Worm (Caenorhabditis elegans) whole organism, mixed stage, embryonic: ENCODE measurements around the gene C35B1.5.

ENCODE experiments used
- M03D4.4 ChIP-seq: sonication (generic microtip); optimal IDR thresholded peaks from 2 replicates; lab custom pipeline; 2017; ENCODE audit warnings: mild to moderate bottlenecking, missing genetic modification characterization, missing compliant biosample characterization
- blmp-1 ChIP-seq: fragments of 150-350 bp; optimal IDR thresholded peaks from 2 replicates; lab custom pipeline; 2014; ENCODE audit warnings: missing biosample characterization, missing genetic modification characterization
- ceh-39 ChIP-seq: fragments of 150-350 bp; optimal IDR thresholded peaks from 2 replicates; lab custom pipeline; 2014; ENCODE audit warnings: missing biosample characterization, missing genetic modification characterization
- ceh-43 ChIP-seq: fragments of 200-800 bp; sonication (Bioruptor generic); optimal IDR thresholded peaks from 2 replicates; lab custom pipeline; 2018; ENCODE audit warnings: mild to moderate bottlenecking, missing genetic modification characterization, moderate library complexity, missing compliant biosample characterization
- ceh-83 ChIP-seq: fragments of 200-800 bp; sonication (Bioruptor generic); optimal IDR thresholded peaks from 2 replicates; lab custom pipeline; 2018; ENCODE audit warnings: mild to moderate bottlenecking, missing genetic modification characterization, missing compliant biosample characterization
- ces-1 ChIP-seq: fragments of 150-350 bp; optimal IDR thresholded peaks from 2 replicates; lab custom pipeline; 2014; ENCODE audit warnings: missing biosample characterization, missing genetic modification reagents, missing genetic modification characterization
- cnd-1 ChIP-seq: fragments of 200-800 bp; sonication (Bioruptor generic); optimal IDR thresholded peaks from 2 replicates; lab custom pipeline; 2018; ENCODE audit warnings: mild to moderate bottlenecking, missing genetic modification characterization, missing compliant biosample characterization
- drap-1 ChIP-seq: fragments of 200-800 bp; sonication (Bioruptor generic); optimal IDR thresholded peaks from 3 replicates; lab custom pipeline; 2018; ENCODE audit warnings: mild to moderate bottlenecking, missing genetic modification characterization, missing compliant biosample characterization
- elt-1 ChIP-seq: sonication (generic microtip); optimal IDR thresholded peaks from 2 replicates; lab custom pipeline; 2017; ENCODE audit warnings: missing genetic modification characterization, mild to moderate bottlenecking, missing compliant biosample characterization, antibody characterized with exemption, moderate library complexity, borderline replicate concordance; ENCODE audit not compliant: insufficient read depth
- flh-1 ChIP-seq: fragments of 200-800 bp; sonication (Bioruptor generic); optimal IDR thresholded peaks from 2 replicates; lab custom pipeline; 2018; ENCODE audit warnings: mild to moderate bottlenecking, missing genetic modification characterization, moderate library complexity, missing compliant biosample characterization
- ham-2 ChIP-seq: fragments of 200-800 bp; sonication (Bioruptor generic); optimal IDR thresholded peaks from 2 replicates; lab custom pipeline; 2018; ENCODE audit warnings: mild to moderate bottlenecking, missing genetic modification characterization, missing compliant biosample characterization
- hlh-1 ChIP-seq: fragments of 150-350 bp; optimal IDR thresholded peaks from 2 replicates; lab custom pipeline; 2014; ENCODE audit warnings: missing biosample characterization, missing genetic modification reagents, missing genetic modification characterization
- lin-13 ChIP-seq: fragments of 150-350 bp; optimal IDR thresholded peaks from 2 replicates; lab custom pipeline; 2014; ENCODE audit warnings: missing biosample characterization, missing genetic modification characterization
- lin-32 ChIP-seq: fragments of 200-800 bp; sonication (Bioruptor generic); optimal IDR thresholded peaks from 2 replicates; lab custom pipeline; 2018; ENCODE audit warnings: mild to moderate bottlenecking, missing genetic modification characterization, missing compliant biosample characterization
- lsy-2 ChIP-seq: fragments of 150-350 bp; optimal IDR thresholded peaks from 2 replicates; lab custom pipeline; 2014; ENCODE audit warnings: missing biosample characterization, missing genetic modification characterization
- mab-5 ChIP-seq: fragments of 150-350 bp; optimal IDR thresholded peaks from 2 replicates; lab custom pipeline; 2014; ENCODE audit warnings: missing biosample characterization, missing genetic modification characterization
- mep-1 ChIP-seq: fragments of 150-350 bp; optimal IDR thresholded peaks from 2 replicates; lab custom pipeline; 2017; ENCODE audit warnings: missing biosample characterization, missing genetic modification reagents, missing genetic modification characterization, inconsistent platforms
- mls-2 ChIP-seq: sonication (generic microtip); optimal IDR thresholded peaks from 2 replicates; lab custom pipeline; 2016; ENCODE audit warnings: mild to moderate bottlenecking, missing genetic modification characterization, moderate library complexity, missing compliant biosample characterization
- nhr-12 ChIP-seq: fragments of 150-350 bp; optimal IDR thresholded peaks from 2 replicates; lab custom pipeline; 2014; ENCODE audit warnings: missing biosample characterization, missing genetic modification characterization
- nhr-2 ChIP-seq: fragments of 150-350 bp; optimal IDR thresholded peaks from 2 replicates; lab custom pipeline; 2014; ENCODE audit warnings: missing biosample characterization, missing genetic modification characterization
- nhr-237 ChIP-seq: fragments of 150-350 bp; optimal IDR thresholded peaks from 2 replicates; lab custom pipeline; 2014; ENCODE audit warnings: missing biosample characterization, missing genetic modification characterization
- nhr-28 ChIP-seq: fragments of 150-350 bp; optimal IDR thresholded peaks from 2 replicates; lab custom pipeline; 2014; ENCODE audit warnings: missing biosample characterization, missing genetic modification characterization
- pha-4 ChIP-seq: fragments of 150-350 bp; optimal IDR thresholded peaks from 2 replicates; lab custom pipeline; 2018; ENCODE audit warnings: missing biosample characterization, missing genetic modification reagents, missing genetic modification characterization
- sem-2 ChIP-seq: fragments of 200-800 bp; sonication (Bioruptor generic); optimal IDR thresholded peaks from 2 replicates; lab custom pipeline; 2018; ENCODE audit warnings: mild to moderate bottlenecking, missing genetic modification characterization, missing compliant biosample characterization
- snpc-4 ChIP-seq: fragments of 150-350 bp; optimal IDR thresholded peaks from 2 replicates; lab custom pipeline; 2014; ENCODE audit warnings: missing biosample characterization, missing genetic modification characterization
- sptf-1 ChIP-seq: sonication (generic microtip); optimal IDR thresholded peaks from 2 replicates; lab custom pipeline; 2017; ENCODE audit warnings: mild to moderate bottlenecking, missing genetic modification characterization, moderate library complexity, missing compliant biosample characterization
- tbx-8 ChIP-seq: fragments of 200-800 bp; sonication (Bioruptor generic); optimal IDR thresholded peaks from 2 replicates; lab custom pipeline; 2018; ENCODE audit warnings: mild to moderate bottlenecking, missing genetic modification characterization, moderate library complexity, missing compliant biosample characterization
- unc-120 ChIP-seq: sonication (generic microtip); optimal IDR thresholded peaks from 2 replicates; lab custom pipeline; 2017; ENCODE audit warnings: missing genetic modification characterization, missing compliant biosample characterization; ENCODE audit not compliant: poor library complexity, severe bottlenecking
- unc-39 ChIP-seq: fragments of 150-350 bp; optimal IDR thresholded peaks from 2 replicates; lab custom pipeline; 2014; ENCODE audit warnings: missing biosample characterization, missing genetic modification characterization
- unc-62 ChIP-seq: fragments of 150-350 bp; optimal IDR thresholded peaks from 2 replicates; lab custom pipeline; 2014; ENCODE audit warnings: missing biosample characterization, missing genetic modification reagents, missing genetic modification characterization
- zip-8 ChIP-seq: fragments of 150-350 bp; optimal IDR thresholded peaks from 2 replicates; lab custom pipeline; 2014; ENCODE audit warnings: missing biosample characterization, missing genetic modification characterization
- ztf-11 ChIP-seq: fragments of 150-350 bp; optimal IDR thresholded peaks from 2 replicates; lab custom pipeline; 2014; ENCODE audit warnings: missing biosample characterization, missing genetic modification characterization

C35B1.5 gene

ce11 chrIV:4070810-4071209 lies 13.2 kb downstream of the C35B1.5 start:
- TF ChIP-seq mls-2 (tag; lab: Kevin White, UChicago) (peak; percentile 19), ceh-43 (GFP tag; lab: Kevin White, UChicago) (no peak), hlh-1 (tag; lab: Kevin White, UChicago) (no peak), lsy-2 (tag; lab: Kevin White, UChicago) (no peak), unc-120 (no peak), flh-1 (GFP tag; lab: Kevin White, UChicago) (no peak), mep-1 (tag; lab: Kevin White, UChicago) (peak; percentile 12), ceh-83 (GFP tag; lab: Kevin White, UChicago) (peak; percentile 43), zip-8 (tag; lab: Kevin White, UChicago) (no peak), pha-4 (tag; lab: Kevin White, UChicago) (no peak), ceh-39 (tag; lab: Kevin White, UChicago) (peak; percentile 15), cnd-1 (tag; lab: Kevin White, UChicago) (no peak), elt-1 (no peak), nhr-2 (tag; lab: Kevin White, UChicago) (peak; percentile 5), snpc-4 (tag; lab: Kevin White, UChicago) (no peak), blmp-1 (tag; lab: Kevin White, UChicago) (no peak), nhr-28 (tag; lab: Kevin White, UChicago) (no peak), mab-5 (tag; lab: Kevin White, UChicago) (no peak), sptf-1 (tag; lab: Kevin White, UChicago) (peak; percentile 30), tbx-8 (no peak), ham-2 (GFP tag; lab: Kevin White, UChicago) (no peak), unc-39 (tag; lab: Kevin White, UChicago) (no peak), drap-1 (no peak), nhr-12 (tag; lab: Kevin White, UChicago) (no peak), M03D4.4 (no peak)

DNA sequence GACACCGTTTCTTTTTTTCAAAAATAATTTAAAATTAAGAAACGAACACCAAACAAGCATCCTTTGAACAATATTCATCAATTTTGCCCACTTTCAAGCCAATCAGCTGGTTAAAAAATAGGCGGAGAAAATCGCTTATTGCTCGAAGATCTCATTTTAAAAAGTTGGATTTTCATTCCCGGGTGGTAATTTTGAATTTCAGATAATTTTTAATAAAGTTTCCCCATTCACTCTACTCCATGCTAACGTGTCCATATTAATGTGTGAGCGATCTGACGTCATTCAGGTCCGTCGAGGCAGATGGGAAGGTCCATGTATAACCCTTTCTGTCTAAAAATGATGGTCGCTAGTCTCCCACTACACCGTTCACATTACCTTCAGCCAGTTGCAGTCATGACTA lies 15.5 kb downstream of the C35B1.5 start, which contains the start of gene fbxb-55:
Gene fbxb-55 (plus strand): TSS at position 301 of the 400 bp plus-strand sequence.
- TF ChIP-seq unc-62 (GFP tag; lab: Kevin White, UChicago) = no peak
- no peak for TF ChIP-seq flh-1 (GFP tag; lab: Kevin White, UChicago)
- TF ChIP-seq nhr-28 (tag; lab: Kevin White, UChicago) = no peak
- TF ChIP-seq mls-2 (tag; lab: Kevin White, UChicago) = no peak
- TF ChIP-seq nhr-2 (tag; lab: Kevin White, UChicago) = no peak
- TF ChIP-seq zip-8 (tag; lab: Kevin White, UChicago) = no peak
- TF ChIP-seq lin-13 (tag; lab: Kevin White, UChicago) = no peak
- no peak for TF ChIP-seq unc-39 (tag; lab: Kevin White, UChicago)
- no peak for TF ChIP-seq hlh-1 (tag; lab: Kevin White, UChicago)
- TF ChIP-seq nhr-237 (tag; lab: Kevin White, UChicago) = no peak
- TF ChIP-seq ces-1 (GFP tag; lab: Kevin White, UChicago) = no peak
- no peak for TF ChIP-seq ztf-11 (tag; lab: Kevin White, UChicago)
- TF ChIP-seq blmp-1 (tag; lab: Kevin White, UChicago) = no peak
- TF ChIP-seq M03D4.4 = no peak
- no peak for TF ChIP-seq ceh-43 (GFP tag; lab: Kevin White, UChicago)
- no peak for TF ChIP-seq sem-2 (GFP tag; lab: Kevin White, UChicago)
- TF ChIP-seq lin-32 (GFP tag; lab: Kevin White, UChicago) = no peak
- no peak for TF ChIP-seq mab-5 (tag; lab: Kevin White, UChicago)

DNA sequence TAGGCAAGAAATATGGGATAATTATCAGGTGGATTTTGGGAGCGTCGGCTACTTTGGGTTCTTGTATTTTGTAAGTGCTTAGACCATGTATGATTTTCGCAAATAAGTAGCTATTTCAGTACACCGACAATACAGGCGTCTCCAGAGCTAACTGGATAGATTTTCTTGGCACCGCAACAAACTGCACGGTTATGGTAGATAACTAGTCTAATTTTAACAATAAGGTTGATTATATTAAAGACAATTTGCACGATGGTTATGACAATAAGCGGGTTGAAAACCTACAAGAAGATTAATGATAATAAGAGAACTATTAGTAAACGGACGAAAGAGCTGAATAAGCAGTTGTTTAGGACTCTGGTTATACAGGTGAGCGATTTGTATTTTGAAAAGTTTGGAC lies 16.7 kb downstream of the C35B1.5 start:
- TF ChIP-seq ceh-83 (GFP tag; lab: Kevin White, UChicago) = no peak
- TF ChIP-seq mab-5 (tag; lab: Kevin White, UChicago) = no peak
- TF ChIP-seq unc-120 = no peak
- TF ChIP-seq nhr-12 (tag; lab: Kevin White, UChicago) = no peak

DNA sequence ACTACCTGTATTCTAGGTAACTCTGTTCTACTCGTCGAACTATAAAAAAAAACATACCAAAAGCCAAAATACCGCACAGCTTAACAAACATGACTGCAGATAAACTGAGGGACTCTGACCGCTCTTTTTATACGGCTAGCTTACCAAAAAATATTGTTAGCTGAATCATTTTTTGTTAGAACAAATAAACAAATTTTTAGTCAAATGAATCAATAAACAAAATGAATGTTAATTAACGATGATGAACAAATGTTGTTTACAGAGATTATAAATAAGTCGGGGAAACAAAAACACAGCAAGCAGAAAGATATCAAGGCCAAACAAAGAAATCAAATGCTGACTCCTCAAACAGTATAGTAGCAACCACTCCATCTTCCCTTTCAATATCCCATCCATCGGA lies 20.4 kb downstream of the C35B1.5 start, which contains the start of gene ilys-6:
Gene ilys-6 (minus strand): TSS at position 101 of the 400 bp plus-strand sequence.
- no peak for TF ChIP-seq zip-8 (tag; lab: Kevin White, UChicago)
- no peak for TF ChIP-seq tbx-8
- no peak for TF ChIP-seq unc-62 (GFP tag; lab: Kevin White, UChicago)
- no peak for TF ChIP-seq drap-1
- TF ChIP-seq mep-1 (tag; lab: Kevin White, UChicago) = no peak
- TF ChIP-seq ceh-43 (GFP tag; lab: Kevin White, UChicago) = no peak
- no peak for TF ChIP-seq pha-4 (tag; lab: Kevin White, UChicago)
- TF ChIP-seq cnd-1 (tag; lab: Kevin White, UChicago) = no peak
- TF ChIP-seq nhr-28 (tag; lab: Kevin White, UChicago) = no peak
- no peak for TF ChIP-seq mls-2 (tag; lab: Kevin White, UChicago)
- TF ChIP-seq ceh-39 (tag; lab: Kevin White, UChicago) = no peak
- TF ChIP-seq ces-1 (GFP tag; lab: Kevin White, UChicago) = no peak
- no peak for TF ChIP-seq hlh-1 (tag; lab: Kevin White, UChicago)
- TF ChIP-seq unc-120 = no peak
- no peak for TF ChIP-seq nhr-12 (tag; lab: Kevin White, UChicago)
- no peak for TF ChIP-seq ceh-83 (GFP tag; lab: Kevin White, UChicago)
- TF ChIP-seq, all 35 proteins: peak for 0
